Worm (Caenorhabditis elegans) whole organism, mixed stage, embryonic: Measurements from ENCODE around the gene ttbk-7.

Source experiments
- ceh-39 ChIP-seq: fragments of 150-350 bp; optimal IDR thresholded peaks from 2 replicates; lab custom pipeline; 2014; ENCODE audit warnings: missing biosample characterization, missing genetic modification characterization
- elt-1 ChIP-seq: sonication (generic microtip); optimal IDR thresholded peaks from 2 replicates; lab custom pipeline; 2017; ENCODE audit warnings: missing genetic modification characterization, mild to moderate bottlenecking, missing compliant biosample characterization, antibody characterized with exemption, moderate library complexity, borderline replicate concordance; ENCODE audit not compliant: insufficient read depth
- mab-5 ChIP-seq: fragments of 150-350 bp; optimal IDR thresholded peaks from 2 replicates; lab custom pipeline; 2014; ENCODE audit warnings: missing biosample characterization, missing genetic modification characterization
- unc-39 ChIP-seq: fragments of 150-350 bp; optimal IDR thresholded peaks from 2 replicates; lab custom pipeline; 2014; ENCODE audit warnings: missing biosample characterization, missing genetic modification characterization

DNA sequence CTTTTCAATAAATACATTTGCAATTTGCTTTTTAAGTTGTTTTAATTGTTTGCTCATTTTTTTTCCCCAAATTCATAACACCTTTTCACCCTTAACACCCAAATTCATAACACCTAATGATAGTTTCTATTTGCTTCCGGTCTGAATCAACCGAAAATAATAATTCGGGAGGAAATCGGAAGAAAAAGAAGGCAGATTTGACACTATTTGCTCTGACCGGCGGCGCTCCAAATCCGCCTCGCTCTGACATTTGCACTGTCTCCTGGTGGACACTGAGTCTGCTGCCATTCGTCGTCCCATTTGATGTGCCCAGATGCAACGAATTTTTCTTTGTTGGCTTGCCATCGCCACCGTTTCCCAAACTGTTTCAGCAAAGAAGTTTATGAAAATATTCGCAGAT, 28.5 kb upstream of the ttbk-7 start, which contains the start of gene pqn-67:
- TF ChIP-seq unc-39 = no peak
- TF ChIP-seq ceh-39 = no peak
- no peak for TF ChIP-seq elt-1 (tag; lab: Kevin White, UChicago)
- no peak for TF ChIP-seq mab-5 (tag; lab: Kevin White, UChicago)
